Worm (Caenorhabditis elegans) whole organism, L1 larva: ENCODE measurements around the gene C50E3.15.

Experiments used
- ama-1 ChIP-seq: fragments of 150-350 bp; optimal IDR thresholded peaks from 2 replicates; lab custom pipeline; 2014
- ceh-90 ChIP-seq: sonication (generic microtip); optimal IDR thresholded peaks from 2 replicates; lab custom pipeline; 2016; ENCODE audit warnings: missing genetic modification characterization, missing compliant biosample characterization
- dpl-1 ChIP-seq, 3 experiments: fragments of 150-350 bp in 2 of 3; sonication (generic microtip) in 1 of 3; optimal IDR thresholded peaks; 2 replicates each; lab custom pipeline; 2014 to 2017; ENCODE audit warnings: missing biosample characterization in 3 of 3, missing genetic modification characterization in 3 of 3, missing genetic modification reagents in 3 of 3
- elt-3 ChIP-seq, 6 experiments: fragments of 150-350 bp in 1 of 6; sonication (generic microtip); optimal IDR thresholded peaks; 2 replicates each; lab custom pipeline; 2017 to 2018; ENCODE audit warnings: missing biosample characterization in 6 of 6, missing genetic modification characterization in 6 of 6, inconsistent platforms in 1 of 6
- lin-39 ChIP-seq: fragments of 150-350 bp; optimal IDR thresholded peaks from 2 replicates; lab custom pipeline; 2014; ENCODE audit warnings: missing biosample characterization, missing genetic modification reagents, missing genetic modification characterization
- nhr-11 ChIP-seq: fragments of 150-350 bp; optimal IDR thresholded peaks from 2 replicates; lab custom pipeline; 2014; ENCODE audit warnings: missing biosample characterization, missing genetic modification characterization
- nhr-237 ChIP-seq: fragments of 150-350 bp; optimal IDR thresholded peaks from 2 replicates; lab custom pipeline; 2014; ENCODE audit warnings: missing biosample characterization, missing genetic modification characterization
- nhr-28 ChIP-seq: fragments of 150-350 bp; optimal IDR thresholded peaks from 2 replicates; lab custom pipeline; 2014; ENCODE audit warnings: missing biosample characterization, missing genetic modification characterization
- nhr-47 ChIP-seq: sonication (generic microtip); optimal IDR thresholded peaks from 2 replicates; lab custom pipeline; 2016; ENCODE audit warnings: mild to moderate bottlenecking, missing genetic modification characterization, moderate library complexity, missing compliant biosample characterization
- nhr-77 ChIP-seq: fragments of 150-350 bp; optimal IDR thresholded peaks from 2 replicates; lab custom pipeline; 2014; ENCODE audit warnings: missing biosample characterization, missing genetic modification characterization
- sox-4 ChIP-seq: sonication (generic microtip); optimal IDR thresholded peaks from 2 replicates; lab custom pipeline; 2016; ENCODE audit warnings: missing genetic modification characterization, missing compliant biosample characterization
- tbx-2 ChIP-seq: sonication (generic microtip); optimal IDR thresholded peaks from 2 replicates; lab custom pipeline; 2016; ENCODE audit warnings: missing genetic modification characterization, missing compliant biosample characterization

- TF ChIP-seq elt-3 (tag; optimal IDR thresholded peaks at IDR 0.05; lab: Kevin White, UChicago) (no peak), ama-1 (lab: Kevin White, UChicago) (no peak), lin-39 (no peak), nhr-11 (tag; lab: Kevin White, UChicago) (no peak), nhr-47 (tag; lab: Kevin White, UChicago) (no peak), tbx-2 (tag; lab: Kevin White, UChicago) (no peak), ceh-90 (tag; lab: Kevin White, UChicago) (no peak), sox-4 (tag; lab: Kevin White, UChicago) (no peak), nhr-28 (tag; lab: Kevin White, UChicago) (no peak), nhr-77 (no peak), dpl-1 (GFP tag; optimal IDR thresholded peaks at IDR 0.05; lab: Kevin White, UChicago) (no peak), nhr-237 (no peak)
Observed at ce11 chrV:7639356-7639755, 21.1 kb downstream of the C50E3.15 start.
